Worm (Caenorhabditis elegans): ENCODE measurements around the gene klf-3.

DNA sequence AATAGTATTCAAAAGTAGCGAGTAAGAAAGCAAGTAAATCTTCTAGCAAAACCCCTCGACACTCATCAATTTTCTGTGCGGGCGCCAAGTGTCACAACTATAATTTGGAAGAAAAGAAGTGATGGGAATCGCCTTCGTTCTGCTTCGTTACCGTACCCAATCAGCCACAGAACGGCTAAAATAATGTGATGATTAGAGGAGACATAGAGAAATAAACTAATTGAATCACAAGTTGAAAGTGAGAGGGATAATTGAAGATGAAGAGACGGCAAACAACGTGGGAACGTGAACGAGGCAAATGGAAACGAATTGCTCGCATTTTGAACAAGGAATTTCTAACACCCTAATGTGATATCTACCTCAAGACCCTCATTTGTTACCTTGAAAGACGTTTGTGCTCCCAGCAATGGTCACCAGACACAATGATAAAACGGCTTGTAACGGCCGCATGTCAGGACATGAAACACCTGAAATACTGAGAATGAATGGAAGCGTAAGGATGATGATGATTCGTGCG is 26.0 kb downstream of the klf-3 start, which contains the start of gene T19D12.6:
- no peak for TF ChIP-seq dpff-1 (tag; optimal IDR thresholded peaks at IDR 0.05)
- TF ChIP-seq pha-4 (tag; optimal IDR thresholded peaks at IDR 0.05), result no peak
- no peak for TF ChIP-seq madf-6 (GFP tag; IDR thresholded peaks at IDR 0.05)
- TF ChIP-seq ama-1 (optimal IDR thresholded peaks at IDR 0.05), result no peak
- no peak for TF ChIP-seq ama-1 (GFP tag; optimal IDR thresholded peaks at IDR 0.05)
- no peak for TF ChIP-seq ztf-25 (GFP tag; IDR thresholded peaks at IDR 0.05)
- no peak for TF ChIP-seq unc-62 (GFP tag; optimal IDR thresholded peaks at IDR 0.05)
- no peak for TF ChIP-seq snpc-4 (GFP tag; optimal IDR thresholded peaks at IDR 0.05)
- no peak for TF ChIP-seq snpc-4 (tag; optimal IDR thresholded peaks at IDR 0.05)
- no peak for TF ChIP-seq dpl-1 (GFP tag; optimal IDR thresholded peaks at IDR 0.05)

Data from whole organism, young adult.